Fruit fly (Drosophila melanogaster) whole organism, embryonic: ENCODE results near the gene Utx.

Experiments
- Asciz ChIP-seq: fragments of 200-800 bp; sonication (Bioruptor generic); optimal IDR thresholded peaks from 2 replicates; lab custom pipeline; 2017; ENCODE audit warnings: missing biosample characterization, mild to moderate bottlenecking, missing genetic modification characterization, missing genetic modification reagents
- Bdp1 ChIP-seq: fragments of 200-800 bp; sonication (Bioruptor generic); optimal IDR thresholded peaks from 3 replicates; lab custom pipeline; 2016; ENCODE audit warnings: missing biosample characterization, missing genetic modification characterization
- CG13296 ChIP-seq: fragments of 200-800 bp; sonication (Bioruptor generic); optimal IDR thresholded peaks from 3 replicates; lab custom pipeline; 2018; ENCODE audit warnings: missing biosample characterization, mild to moderate bottlenecking, missing genetic modification characterization
- CG14860 ChIP-seq: fragments of 200-800 bp; sonication (Bioruptor generic); IDR thresholded peaks from 3 replicates; pipeline ENCODE4 v1.3.6; 2022; ENCODE audit warnings: missing biosample characterization, missing genetic modification characterization; ENCODE audit not compliant: partially characterized antibody
- CG14965 ChIP-seq: fragments of 200-800 bp; sonication (Bioruptor generic); optimal IDR thresholded peaks from 2 replicates; lab custom pipeline; 2016; ENCODE audit warnings: missing biosample characterization, missing genetic modification characterization, borderline replicate concordance
- CG15696 ChIP-seq: fragments of 200-800 bp; sonication (Bioruptor generic); optimal IDR thresholded peaks from 2 replicates; lab custom pipeline; 2019; ENCODE audit warnings: missing biosample characterization, mild to moderate bottlenecking, missing genetic modification characterization, moderate library complexity
- CG16813 ChIP-seq: fragments of 200-800 bp; sonication (Bioruptor generic); IDR thresholded peaks from 3 replicates; pipeline ENCODE4 v1.3.6; 2022; ENCODE audit warnings: missing biosample characterization, missing genetic modification characterization; ENCODE audit not compliant: partially characterized antibody
- CG17361 ChIP-seq: fragments of 200-800 bp; sonication (Bioruptor generic); IDR thresholded peaks from 3 replicates; pipeline ENCODE4 v1.3.6; 2022; ENCODE audit warnings: missing biosample characterization, missing genetic modification characterization
- CG17912 ChIP-seq: fragments of 200-800 bp; sonication (Bioruptor generic); optimal IDR thresholded peaks from 2 replicates; lab custom pipeline; 2018; ENCODE audit warnings: missing biosample characterization, mild to moderate bottlenecking, missing genetic modification characterization
- CG30431 ChIP-seq: fragments of 200-800 bp; sonication (Bioruptor generic); optimal IDR thresholded peaks from 2 replicates; lab custom pipeline; 2017; ENCODE audit warnings: missing biosample characterization, missing genetic modification characterization
- CG34224 ChIP-seq: fragments of 200-800 bp; sonication (Bioruptor generic); IDR thresholded peaks from 3 replicates; pipeline ENCODE4 v1.3.6; 2022; ENCODE audit warnings: missing biosample characterization, missing genetic modification characterization; ENCODE audit not compliant: partially characterized antibody
- CG3726 ChIP-seq: fragments of 200-800 bp; sonication (Bioruptor generic); IDR thresholded peaks from 3 replicates; pipeline ENCODE4, ENCODE4 v1.3.6; 2022; ENCODE audit warnings: missing biosample characterization, missing genetic modification characterization
- CG4617 ChIP-seq: fragments of 200-800 bp; sonication (Bioruptor generic); optimal IDR thresholded peaks from 3 replicates; lab custom pipeline; 2016; ENCODE audit warnings: missing biosample characterization, missing genetic modification characterization, borderline replicate concordance
- CG5245 ChIP-seq: fragments of 200-800 bp; sonication (Bioruptor generic); optimal IDR thresholded peaks from 3 replicates; lab custom pipeline; 2016; ENCODE audit warnings: missing biosample characterization, missing genetic modification characterization
- CG7271 ChIP-seq: fragments of 200-800 bp; sonication (Bioruptor generic); optimal IDR thresholded peaks from 2 replicates; lab custom pipeline; 2018; ENCODE audit warnings: missing biosample characterization, mild to moderate bottlenecking, missing genetic modification characterization, moderate library complexity
- CG7839 ChIP-seq: fragments of 200-800 bp; sonication (Bioruptor generic); optimal IDR thresholded peaks from 3 replicates; lab custom pipeline; 2018; ENCODE audit warnings: missing biosample characterization, mild to moderate bottlenecking, missing genetic modification characterization, moderate library complexity
- CG8388 ChIP-seq: fragments of 200-800 bp; sonication (Bioruptor generic); optimal IDR thresholded peaks from 2 replicates; lab custom pipeline; 2019; ENCODE audit warnings: missing biosample characterization, mild to moderate bottlenecking, missing genetic modification characterization, moderate library complexity
- CG9797 ChIP-seq: fragments of 200-800 bp; sonication (Bioruptor generic); optimal IDR thresholded peaks from 3 replicates; lab custom pipeline; 2018; ENCODE audit warnings: missing biosample characterization, mild to moderate bottlenecking, missing genetic modification characterization
- Camta ChIP-seq: fragments of 200-800 bp; sonication (Bioruptor generic); optimal IDR thresholded peaks from 2 replicates; lab custom pipeline; 2016; ENCODE audit warnings: missing biosample characterization, missing genetic modification characterization
- Doc3 ChIP-seq: fragments of 200-800 bp; sonication (Bioruptor generic); IDR thresholded peaks from 3 replicates; pipeline ENCODE4 v1.3.6; 2022; ENCODE audit warnings: missing biosample characterization, missing genetic modification characterization; ENCODE audit not compliant: partially characterized antibody
- Dref ChIP-seq: fragments of 200-800 bp; sonication (Bioruptor generic); IDR thresholded peaks from 2 replicates; pipeline ENCODE4 v1.3.6; 2022; ENCODE audit warnings: missing biosample characterization, missing genetic modification characterization
- Fer1 ChIP-seq: fragments of 200-800 bp; sonication (Bioruptor generic); optimal IDR thresholded peaks from 2 replicates; lab custom pipeline; 2017; ENCODE audit warnings: missing biosample characterization, mild to moderate bottlenecking, missing genetic modification characterization
- Hr78 ChIP-seq, 2 experiments: fragments of 200-800 bp in 1 of 2; fragments of >200 bp in 1 of 2; sonication (Bioruptor generic) in 1 of 2; optimal IDR thresholded peaks; 2 replicates each; lab custom pipeline; 2017 to 2019; ENCODE audit warnings: missing biosample characterization in 2 of 2, missing genetic modification characterization in 2 of 2, mild to moderate bottlenecking in 1 of 2, moderate library complexity in 1 of 2
- Lpt ChIP-seq: fragments of >200 bp; optimal IDR thresholded peaks from 2 replicates; lab custom pipeline; 2018; ENCODE audit warnings: missing biosample characterization, missing genetic modification characterization
- Oaz ChIP-seq: fragments of 200-800 bp; sonication (Bioruptor generic); IDR thresholded peaks from 2 replicates; pipeline ENCODE4 v1.3.6; 2022; ENCODE audit warnings: missing biosample characterization, missing genetic modification characterization
- Trl ChIP-seq, 3 experiments: fragments of >200 bp in 2 of 3; fragments of 200-800 bp in 1 of 3; sonication (Bioruptor generic) in 1 of 3; optimal IDR thresholded peaks; 2 replicates in 1 of 3; 3 replicates in 2 of 3; lab custom pipeline; 2016 to 2017; ENCODE audit warnings: missing biosample characterization in 1 of 3, missing genetic modification characterization in 1 of 3
- Usf ChIP-seq: fragments of 200-800 bp; sonication (Bioruptor generic); optimal IDR thresholded peaks from 2 replicates; lab custom pipeline; 2017; ENCODE audit warnings: missing genotype, missing biosample characterization, missing genetic modification characterization
- Xbp1 ChIP-seq: fragments of 200-800 bp; sonication (Bioruptor generic); optimal IDR thresholded peaks from 3 replicates; lab custom pipeline; 2016; ENCODE audit warnings: missing biosample characterization, mild to moderate bottlenecking, missing genetic modification characterization
- bab2 ChIP-seq: fragments of 200-800 bp; sonication (Bioruptor generic); optimal IDR thresholded peaks from 2 replicates; lab custom pipeline; 2016; ENCODE audit warnings: missing biosample characterization, missing genetic modification characterization
- bsh ChIP-seq, 2 experiments: fragments of 200-800 bp; sonication (Bioruptor generic); optimal IDR thresholded peaks; 2 replicates each; lab custom pipeline; 2017 to 2018; ENCODE audit warnings: mild to moderate bottlenecking in 2 of 2, missing biosample characterization in 2 of 2, missing genetic modification characterization in 2 of 2, moderate library complexity in 1 of 2
- cas ChIP-seq: fragments of 200-800 bp; sonication (Bioruptor generic); IDR thresholded peaks from 2 replicates; pipeline ENCODE4 v1.3.6; 2022; ENCODE audit warnings: missing biosample characterization, missing genetic modification characterization
- chinmo ChIP-seq: fragments of 200-800 bp; sonication (Bioruptor generic); IDR thresholded peaks from 4 replicates; pipeline ENCODE4 v1.3.6; 2022; ENCODE audit warnings: missing biosample characterization, missing genetic modification characterization; ENCODE audit not compliant: partially characterized antibody
- crp ChIP-seq, 2 experiments: fragments of 200-800 bp; sonication (Bioruptor generic); optimal IDR thresholded peaks; 2 replicates in 1 of 2; 3 replicates in 1 of 2; lab custom pipeline; 2017; ENCODE audit warnings: missing biosample characterization in 2 of 2, missing genetic modification characterization in 2 of 2, mild to moderate bottlenecking in 1 of 2, moderate library complexity in 1 of 2
- gem ChIP-seq: fragments of 200-800 bp; sonication (Bioruptor generic); optimal IDR thresholded peaks from 2 replicates; lab custom pipeline; 2019; ENCODE audit warnings: missing biosample characterization, mild to moderate bottlenecking, missing genetic modification characterization, moderate library complexity
- grn ChIP-seq: fragments of 200-800 bp; sonication (Bioruptor generic); optimal IDR thresholded peaks from 3 replicates; lab custom pipeline; 2017; ENCODE audit warnings: missing biosample characterization, missing genetic modification characterization
- gro ChIP-seq: fragments of 200-800 bp; sonication (Bioruptor generic); optimal IDR thresholded peaks from 2 replicates; lab custom pipeline; 2016; ENCODE audit warnings: missing biosample characterization, missing genetic modification characterization
- gt ChIP-seq: fragments of 200-800 bp; sonication (Bioruptor generic); IDR thresholded peaks from 2 replicates; pipeline ENCODE4 v1.3.6; 2022; ENCODE audit warnings: missing biosample characterization, missing genetic modification characterization
- hb ChIP-seq: fragments of 200-800 bp; sonication (Bioruptor generic); IDR thresholded peaks from 3 replicates; pipeline ENCODE4 v1.3.6; 2022; ENCODE audit warnings: missing biosample characterization, missing genetic modification characterization; ENCODE audit not compliant: partially characterized antibody
- lilli ChIP-seq: fragments of 200-800 bp; sonication (Bioruptor generic); optimal IDR thresholded peaks from 3 replicates; lab custom pipeline; 2016; ENCODE audit warnings: missing biosample characterization, missing genetic modification characterization
- p53 ChIP-seq: fragments of 200-800 bp; sonication (Bioruptor generic); optimal IDR thresholded peaks from 2 replicates; lab custom pipeline; 2016; ENCODE audit warnings: missing biosample characterization, missing genetic modification characterization
- pb ChIP-seq: fragments of 200-800 bp; sonication (Bioruptor generic); optimal IDR thresholded peaks from 3 replicates; lab custom pipeline; 2016; ENCODE audit warnings: missing biosample characterization, missing genetic modification characterization
- pros ChIP-seq: fragments of 200-800 bp; sonication (Bioruptor generic); optimal IDR thresholded peaks from 3 replicates; lab custom pipeline; 2019; ENCODE audit warnings: missing biosample characterization, mild to moderate bottlenecking, missing genetic modification characterization, moderate library complexity
- rib ChIP-seq: fragments of 200-800 bp; sonication (Bioruptor generic); IDR thresholded peaks from 2 replicates; pipeline ENCODE4 v1.3.6; 2022; ENCODE audit warnings: missing biosample characterization, missing genetic modification characterization
- row ChIP-seq: fragments of 200-800 bp; sonication (Bioruptor generic); IDR thresholded peaks from 3 replicates; pipeline ENCODE4 v1.3.6; 2022; ENCODE audit warnings: missing biosample characterization, missing genetic modification characterization
- sna ChIP-seq: fragments of 200-800 bp; sonication (Bioruptor generic); IDR thresholded peaks from 2 replicates; pipeline ENCODE4 v1.3.6; 2022; ENCODE audit warnings: missing biosample characterization, missing genetic modification characterization; ENCODE audit not compliant: partially characterized antibody
- stwl ChIP-seq: fragments of 200-800 bp; sonication (Bioruptor generic); optimal IDR thresholded peaks from 3 replicates; lab custom pipeline; 2018; ENCODE audit warnings: missing biosample characterization, mild to moderate bottlenecking, missing genetic modification characterization, moderate library complexity
- twi ChIP-seq: fragments of 200-800 bp; optimal IDR thresholded peaks from 2 replicates; lab custom pipeline; 2019; ENCODE audit warnings: missing biosample characterization, mild to moderate bottlenecking, missing genetic modification characterization, moderate library complexity
- wor ChIP-seq: fragments of 200-800 bp; sonication (Bioruptor generic); IDR thresholded peaks from 2 replicates; pipeline ENCODE4 v1.3.6; 2022; ENCODE audit warnings: missing biosample characterization, missing genetic modification characterization

Gene Utx

DNA sequence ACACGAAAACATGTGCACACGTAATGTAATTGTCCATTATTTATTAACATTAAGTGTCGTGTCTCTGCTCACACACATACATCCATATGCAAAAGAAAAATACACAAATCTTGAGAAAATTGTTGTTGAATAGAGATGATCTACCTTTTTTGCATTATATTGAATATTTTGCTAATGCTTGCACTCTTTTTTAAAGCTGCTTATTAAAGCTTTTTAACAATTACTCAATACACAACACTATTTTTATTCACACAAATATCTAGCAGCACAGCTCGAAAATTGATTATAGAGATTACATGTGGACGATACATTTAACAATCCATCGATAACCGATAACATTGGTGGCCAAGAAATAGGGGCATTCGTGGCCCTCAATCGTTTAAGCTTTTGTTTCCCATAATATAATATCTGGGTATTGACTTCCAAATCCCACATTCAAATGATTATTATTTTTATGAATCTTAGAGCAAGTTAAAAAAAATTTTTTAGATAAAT lies 13.5 kb upstream of the Utx start, which contains the start of gene Ufd4 (continued):
- TF ChIP-seq Bdp1 (GFP tag; lab: Kevin White, UChicago), result no peak
- no peak for TF ChIP-seq CG14860 (GFP tag; lab: Robert Waterston, UW)
- no peak for TF ChIP-seq Asciz (GFP tag; lab: Kevin White, UChicago)
- peak; percentile 76 for TF ChIP-seq Fer1 (GFP tag; lab: Kevin White, UChicago)
- TF ChIP-seq twi (tag; lab: Kevin White, UChicago), result no peak
- TF ChIP-seq cas (GFP tag; lab: Robert Waterston, UW), result no peak
- TF ChIP-seq pros (GFP tag; lab: Kevin White, UChicago), result no peak
- no peak for TF ChIP-seq lilli
- TF ChIP-seq chinmo (GFP tag; lab: Robert Waterston, UW), result no peak
- no peak for TF ChIP-seq Hr78 (GFP tag; optimal IDR thresholded peaks at IDR 0.05; lab: Kevin White, UChicago)
- peak; percentile 49 for TF ChIP-seq CG8388 (GFP tag; lab: Kevin White, UChicago)
- peak; percentile 75 for TF ChIP-seq gro (GFP tag; lab: Kevin White, UChicago)
- TF ChIP-seq grn (GFP tag; lab: Kevin White, UChicago), result no peak
- peak; percentile 68 for TF ChIP-seq Camta (GFP tag; lab: Kevin White, UChicago)
- TF ChIP-seq CG9797 (GFP tag; lab: Kevin White, UChicago), result no peak
- no peak for TF ChIP-seq hb (GFP tag; lab: Robert Waterston, UW)
- TF ChIP-seq CG4617 (GFP tag; lab: Kevin White, UChicago), result peak; percentile 68
- TF ChIP-seq CG7271 (tag; lab: Kevin White, UChicago), result peak; percentile 45
- TF ChIP-seq gt (GFP tag; lab: Robert Waterston, UW), result no peak
- TF ChIP-seq p53 (GFP tag; lab: Kevin White, UChicago), result no peak
- no peak for TF ChIP-seq Oaz (GFP tag; lab: Robert Waterston, UW)
- no peak for TF ChIP-seq pb (GFP tag; lab: Kevin White, UChicago)
- no peak for TF ChIP-seq CG17361 (GFP tag; lab: Robert Waterston, UW)
- TF ChIP-seq CG34224 (GFP tag; lab: Robert Waterston, UW), result peak; percentile 17; the same call in 1 of the 3 replicates
- peak; percentile 56 for TF ChIP-seq bab2 (GFP tag; lab: Kevin White, UChicago)
- peak; percentile 81 for TF ChIP-seq row (GFP tag; lab: Robert Waterston, UW)
- TF ChIP-seq Trl (optimal IDR thresholded peaks at IDR 0.05; lab: Kevin White, UChicago), result no peak
- peak; percentile 69 for TF ChIP-seq Trl (GFP tag; optimal IDR thresholded peaks at IDR 0.05; lab: Kevin White, UChicago)
- no peak for TF ChIP-seq wor (GFP tag; lab: Robert Waterston, UW)
- no peak for TF ChIP-seq CG17912
- TF ChIP-seq rib, result peak; percentile 25; the same call in 1 of the 2 replicates
- peak; percentile 37 for TF ChIP-seq CG5245 (GFP tag; lab: Kevin White, UChicago)
- TF ChIP-seq Usf (GFP tag; lab: Kevin White, UChicago), result no peak
- peak; percentile 75 for TF ChIP-seq stwl (tag; lab: Kevin White, UChicago)
- TF ChIP-seq bsh (GFP tag; optimal IDR thresholded peaks at IDR 0.05; lab: Kevin White, UChicago), result no peak
- TF ChIP-seq Xbp1 (GFP tag; lab: Kevin White, UChicago), result peak; percentile 76
- peak; percentile 40; the same call in 2 of the 3 replicates for TF ChIP-seq CG16813 (GFP tag; lab: Robert Waterston, UW)
- TF ChIP-seq CG14965, result no peak
- no peak for TF ChIP-seq CG3726
- TF ChIP-seq Dref, result peak; percentile 81
- no peak for TF ChIP-seq CG7839 (tag; lab: Kevin White, UChicago)
- TF ChIP-seq crp (GFP tag; optimal IDR thresholded peaks at IDR 0.05; lab: Kevin White, UChicago), result no peak
- 0 out of 3 replicates have a peak, but pooled peaks have one; percentile 36 for TF ChIP-seq Doc3 (GFP tag; lab: Robert Waterston, UW)
- TF ChIP-seq CG13296 (GFP tag; lab: Kevin White, UChicago), result peak; percentile 76
- TF ChIP-seq CG15696 (tag; lab: Kevin White, UChicago), result peak; percentile 65
- TF ChIP-seq gem (tag; lab: Kevin White, UChicago), result no peak
- no peak for TF ChIP-seq Lpt
- TF ChIP-seq CG30431, result no peak
- TF ChIP-seq sna (GFP tag; lab: Robert Waterston, UW), result no peak
